Fruit fly (Drosophila melanogaster) whole organism, embryonic: ENCODE measurements around the gene pr.
A peak's percentile ranks its signal among the peaks of the same experiment; 100 is the strongest.

ENCODE experiments used
- Adf1 ChIP-seq: fragments of 200-800 bp; sonication (Bioruptor generic); IDR thresholded peaks from 2 replicates; pipeline ENCODE4 v1.3.6; 2022; ENCODE audit warnings: missing biosample characterization, missing genetic modification characterization
- Bgb ChIP-seq: fragments of 200-800 bp; sonication (Bioruptor generic); IDR thresholded peaks from 2 replicates; pipeline ENCODE4 v1.3.6; 2022; ENCODE audit warnings: missing biosample characterization, missing genetic modification characterization; ENCODE audit not compliant: partially characterized antibody
- CG11093 ChIP-seq: fragments of 200-800 bp; sonication (Bioruptor generic); IDR thresholded peaks from 3 replicates; pipeline ENCODE4 v1.3.6; 2022; ENCODE audit warnings: missing biosample characterization, missing genetic modification characterization
- CG11456 ChIP-seq: fragments of 200-800 bp; sonication (Bioruptor generic); IDR thresholded peaks from 3 replicates; pipeline ENCODE4 v1.3.6; 2022; ENCODE audit warnings: missing biosample characterization, missing genetic modification characterization
- CG12659 ChIP-seq: fragments of 200-800 bp; sonication (Bioruptor generic); optimal IDR thresholded peaks from 3 replicates; lab custom pipeline; 2017; ENCODE audit warnings: mild to moderate bottlenecking, missing biosample characterization, missing genetic modification reagents, missing genetic modification characterization
- CG13123 ChIP-seq: fragments of 200-800 bp; sonication (Bioruptor generic); optimal IDR thresholded peaks from 2 replicates; lab custom pipeline; 2016; ENCODE audit warnings: missing biosample characterization, missing genetic modification characterization
- CG15269 ChIP-seq: fragments of 200-800 bp; sonication (Bioruptor generic); optimal IDR thresholded peaks from 2 replicates; lab custom pipeline; 2018; ENCODE audit warnings: missing biosample characterization, mild to moderate bottlenecking, missing genetic modification characterization, moderate library complexity
- CG16813 ChIP-seq: fragments of 200-800 bp; sonication (Bioruptor generic); IDR thresholded peaks from 3 replicates; pipeline ENCODE4 v1.3.6; 2022; ENCODE audit warnings: missing biosample characterization, missing genetic modification characterization; ENCODE audit not compliant: partially characterized antibody
- CG17385 ChIP-seq: fragments of 200-800 bp; sonication (Bioruptor generic); optimal IDR thresholded peaks from 3 replicates; lab custom pipeline; 2018; ENCODE audit warnings: missing biosample characterization, mild to moderate bottlenecking, missing genetic modification characterization
- CG17568 ChIP-seq: fragments of 200-800 bp; sonication (Bioruptor generic); optimal IDR thresholded peaks from 2 replicates; lab custom pipeline; 2018; ENCODE audit warnings: missing biosample characterization, mild to moderate bottlenecking, missing genetic modification characterization, moderate library complexity
- CG18262 ChIP-seq: fragments of 200-800 bp; optimal IDR thresholded peaks from 3 replicates; lab custom pipeline; 2019; ENCODE audit warnings: missing biosample characterization, mild to moderate bottlenecking, missing genetic modification characterization, moderate library complexity
- CG18619 ChIP-seq: fragments of 200-800 bp; sonication (Bioruptor generic); optimal IDR thresholded peaks from 3 replicates; lab custom pipeline; 2017; ENCODE audit warnings: missing biosample characterization, mild to moderate bottlenecking, missing genetic modification characterization
- CG2116 ChIP-seq: fragments of 200-800 bp; sonication (Bioruptor generic); optimal IDR thresholded peaks from 3 replicates; lab custom pipeline; 2018; ENCODE audit warnings: missing biosample characterization, mild to moderate bottlenecking, missing genetic modification characterization
- CG3407 ChIP-seq: fragments of 200-800 bp; sonication (Bioruptor generic); optimal IDR thresholded peaks from 2 replicates; lab custom pipeline; 2018; ENCODE audit warnings: missing biosample characterization, mild to moderate bottlenecking, missing genetic modification characterization
- CG34224 ChIP-seq: fragments of 200-800 bp; sonication (Bioruptor generic); IDR thresholded peaks from 3 replicates; pipeline ENCODE4 v1.3.6; 2022; ENCODE audit warnings: missing biosample characterization, missing genetic modification characterization; ENCODE audit not compliant: partially characterized antibody
- CG3847 ChIP-seq: fragments of 200-800 bp; sonication (Bioruptor generic); IDR thresholded peaks from 2 replicates; pipeline ENCODE4 v1.3.6; 2022; ENCODE audit warnings: missing biosample characterization, missing genetic modification characterization
- CG4404 ChIP-seq: fragments of 200-800 bp; sonication (Bioruptor generic); IDR thresholded peaks from 2 replicates; pipeline ENCODE4 v1.3.6; 2022; ENCODE audit warnings: missing biosample characterization, missing genetic modification characterization
- CG5953 ChIP-seq: fragments of 200-800 bp; sonication (Bioruptor generic); IDR thresholded peaks from 2 replicates; pipeline ENCODE4 v1.3.6; 2022; ENCODE audit warnings: missing biosample characterization, missing genetic modification characterization
- CG6272 ChIP-seq: fragments of 200-800 bp; sonication (Bioruptor generic); IDR thresholded peaks from 2 replicates; pipeline ENCODE4 v1.3.6; 2022; ENCODE audit warnings: missing biosample characterization, missing genetic modification characterization
- CG8359 ChIP-seq: fragments of 200-800 bp; sonication (Bioruptor generic); optimal IDR thresholded peaks from 2 replicates; lab custom pipeline; 2017; ENCODE audit warnings: missing biosample characterization, mild to moderate bottlenecking, missing genetic modification characterization, borderline replicate concordance
- CG8478 ChIP-seq: fragments of >200 bp; optimal IDR thresholded peaks from 2 replicates; lab custom pipeline; 2018
- D19A ChIP-seq: fragments of 200-800 bp; optimal IDR thresholded peaks from 3 replicates; lab custom pipeline; 2019; ENCODE audit warnings: missing biosample characterization, mild to moderate bottlenecking, missing genetic modification characterization, moderate library complexity
- Deaf1 ChIP-seq: fragments of 200-800 bp; optimal IDR thresholded peaks from 3 replicates; lab custom pipeline; 2019; ENCODE audit warnings: missing biosample characterization, mild to moderate bottlenecking, missing genetic modification characterization, moderate library complexity
- Dp ChIP-seq: fragments of 200-800 bp; sonication (Bioruptor generic); optimal IDR thresholded peaks from 2 replicates; lab custom pipeline; 2018; ENCODE audit warnings: missing biosample characterization, mild to moderate bottlenecking, missing genetic modification characterization, moderate library complexity
- Fer2 ChIP-seq: fragments of 200-800 bp; sonication (Bioruptor generic); optimal IDR thresholded peaks from 2 replicates; lab custom pipeline; 2018; ENCODE audit warnings: missing biosample characterization, mild to moderate bottlenecking, missing genetic modification characterization, moderate library complexity
- GATAe ChIP-seq: fragments of 200-800 bp; sonication (Bioruptor generic); conservative IDR thresholded peaks from 2 replicates; pipeline ENCODE4 v1.3.6; 2022; ENCODE audit warnings: missing biosample characterization, missing genetic modification characterization
- HLH4C ChIP-seq: fragments of 200-800 bp; sonication (Bioruptor generic); IDR thresholded peaks from 3 replicates; pipeline ENCODE4 v1.3.6; 2022; ENCODE audit warnings: missing biosample characterization, missing genetic modification characterization; ENCODE audit not compliant: partially characterized antibody
- Nf-YC ChIP-seq: fragments of 200-800 bp; optimal IDR thresholded peaks from 3 replicates; lab custom pipeline; 2019; ENCODE audit warnings: missing biosample characterization, mild to moderate bottlenecking, missing genetic modification characterization, moderate library complexity
- PHDP ChIP-seq: fragments of 200-800 bp; sonication (Bioruptor generic); optimal IDR thresholded peaks from 3 replicates; lab custom pipeline; 2018; ENCODE audit warnings: missing biosample characterization, mild to moderate bottlenecking, missing genetic modification characterization, moderate library complexity
- Six4 ChIP-seq: fragments of 200-800 bp; sonication (Bioruptor generic); optimal IDR thresholded peaks from 2 replicates; lab custom pipeline; 2016; ENCODE audit warnings: missing biosample characterization, missing genetic modification characterization
- Taf1 ChIP-seq: fragments of 200-800 bp; sonication (Bioruptor generic); IDR thresholded peaks from 2 replicates; pipeline ENCODE4 v1.3.6; 2022; ENCODE audit warnings: missing biosample characterization, missing genetic modification characterization
- ase ChIP-seq: fragments of 200-800 bp; sonication (Bioruptor generic); IDR thresholded peaks from 3 replicates; pipeline ENCODE4 v1.3.6; 2022; ENCODE audit warnings: missing biosample characterization, missing genetic modification characterization
- az2 ChIP-seq: fragments of 200-800 bp; sonication (Bioruptor generic); optimal IDR thresholded peaks from 3 replicates; lab custom pipeline; 2016; ENCODE audit warnings: missing biosample characterization, missing genetic modification characterization
- cas ChIP-seq: fragments of 200-800 bp; sonication (Bioruptor generic); IDR thresholded peaks from 2 replicates; pipeline ENCODE4 v1.3.6; 2022; ENCODE audit warnings: missing biosample characterization, missing genetic modification characterization
- corto ChIP-seq: fragments of 200-800 bp; sonication (Bioruptor generic); optimal IDR thresholded peaks from 2 replicates; lab custom pipeline; 2016; ENCODE audit warnings: missing biosample characterization, mild to moderate bottlenecking, missing genetic modification characterization, moderate library complexity
- disco-r ChIP-seq: fragments of 200-800 bp; sonication (Bioruptor generic); optimal IDR thresholded peaks from 2 replicates; lab custom pipeline; 2016; ENCODE audit warnings: missing biosample characterization, missing genetic modification characterization
- fd102C ChIP-seq: fragments of 200-800 bp; sonication (Bioruptor generic); optimal IDR thresholded peaks from 2 replicates; lab custom pipeline; 2018; ENCODE audit warnings: missing biosample characterization, mild to moderate bottlenecking, missing genetic modification characterization, moderate library complexity
- gem ChIP-seq: fragments of 200-800 bp; sonication (Bioruptor generic); optimal IDR thresholded peaks from 2 replicates; lab custom pipeline; 2019; ENCODE audit warnings: missing biosample characterization, mild to moderate bottlenecking, missing genetic modification characterization, moderate library complexity
- hth ChIP-seq: fragments of >200 bp; optimal IDR thresholded peaks from 2 replicates; lab custom pipeline; 2017; ENCODE audit warnings: inconsistent platforms
- insv ChIP-seq, 2 experiments: fragments of 200-800 bp; sonication (Bioruptor generic); optimal IDR thresholded peaks; 3 replicates each; lab custom pipeline; 2016 to 2018; ENCODE audit warnings: missing biosample characterization in 2 of 2, missing genetic modification characterization in 2 of 2
- ken ChIP-seq: fragments of 200-800 bp; sonication (Bioruptor generic); IDR thresholded peaks from 3 replicates; pipeline ENCODE4 v1.3.6; 2022; ENCODE audit warnings: missing biosample characterization, missing genetic modification characterization
- klu ChIP-seq: fragments of 200-800 bp; sonication (Bioruptor generic); IDR thresholded peaks from 2 replicates; pipeline ENCODE4 v1.3.6; 2022; ENCODE audit warnings: missing biosample characterization, missing genetic modification characterization
- mam ChIP-seq: fragments of 200-800 bp; sonication (Bioruptor generic); optimal IDR thresholded peaks from 3 replicates; lab custom pipeline; 2016; ENCODE audit warnings: missing biosample characterization, missing genetic modification characterization
- peb ChIP-seq: fragments of 200-800 bp; sonication (Bioruptor generic); IDR thresholded peaks from 2 replicates; pipeline ENCODE4 v1.3.6; 2022; ENCODE audit warnings: missing biosample characterization, missing genetic modification characterization
- psq ChIP-seq: fragments of 200-800 bp; sonication (Bioruptor generic); optimal IDR thresholded peaks from 2 replicates; lab custom pipeline; 2017; ENCODE audit warnings: missing biosample characterization, missing genetic modification characterization
- sim ChIP-seq: fragments of 200-800 bp; sonication (Bioruptor generic); IDR thresholded peaks from 2 replicates; pipeline ENCODE4 v1.3.6; 2022; ENCODE audit warnings: missing biosample characterization, missing genetic modification characterization
- sima ChIP-seq: fragments of 200-800 bp; sonication (Bioruptor generic); optimal IDR thresholded peaks from 2 replicates; lab custom pipeline; 2016; ENCODE audit warnings: missing biosample characterization, missing genetic modification characterization
- slbo ChIP-seq: fragments of 200-800 bp; sonication (Bioruptor generic); IDR thresholded peaks from 2 replicates; pipeline ENCODE4 v1.3.6; 2022; ENCODE audit warnings: missing biosample characterization, missing genetic modification characterization
- tll ChIP-seq, 2 experiments: fragments of 200-800 bp in 1 of 2; fragments of >200 bp in 1 of 2; sonication (Bioruptor generic) in 1 of 2; optimal IDR thresholded peaks; 2 replicates each; lab custom pipeline; 2017 to 2019; ENCODE audit warnings: missing biosample characterization in 2 of 2, missing genetic modification characterization in 2 of 2, mild to moderate bottlenecking in 1 of 2, moderate library complexity in 1 of 2
- trem ChIP-seq: fragments of 200-800 bp; optimal IDR thresholded peaks from 3 replicates; lab custom pipeline; 2019; ENCODE audit warnings: missing biosample characterization, mild to moderate bottlenecking, missing genetic modification characterization, moderate library complexity
- wor ChIP-seq: fragments of 200-800 bp; sonication (Bioruptor generic); IDR thresholded peaks from 2 replicates; pipeline ENCODE4 v1.3.6; 2022; ENCODE audit warnings: missing biosample characterization, missing genetic modification characterization

pr gene

dm6 chr2L:20097105-20097631 lies 21.9 kb upstream of the pr start, which contains the start of the genes mRpS18B and Kua (continued):
- TF ChIP-seq CG34224 (GFP tag; lab: Robert Waterston, UW) (peak; percentile 64), CG17568 (GFP tag; lab: Kevin White, UChicago) (no peak), ken (GFP tag; lab: Robert Waterston, UW) (peak; percentile 71), Taf1 (GFP tag; lab: Robert Waterston, UW) (no peak), insv (GFP tag; optimal IDR thresholded peaks at IDR 0.05; lab: Kevin White, UChicago) (no peak), sim (GFP tag; lab: Robert Waterston, UW) (no peak), peb (GFP tag; lab: Robert Waterston, UW) (0 out of 2 replicates have a peak, but pooled peaks have one; percentile 19), corto (GFP tag; lab: Kevin White, UChicago) (no peak), gem (tag; lab: Kevin White, UChicago) (peak; percentile 78), CG16813 (GFP tag; lab: Robert Waterston, UW) (peak; percentile 65), CG6272 (peak; percentile 43; the same call in 1 of the 2 replicates), CG8359 (GFP tag; lab: Kevin White, UChicago) (no peak), CG12659 (GFP tag; lab: Kevin White, UChicago) (peak; percentile 67), CG11093 (GFP tag; lab: Robert Waterston, UW) (no peak), D19A (tag; lab: Kevin White, UChicago) (peak; percentile 33), CG18619 (GFP tag; lab: Kevin White, UChicago) (peak; percentile 34), sima (GFP tag; lab: Kevin White, UChicago) (no peak), CG4404 (GFP tag; lab: Robert Waterston, UW) (peak; percentile 36; the same call in 1 of the 2 replicates), Six4 (GFP tag; lab: Kevin White, UChicago) (peak; percentile 50), HLH4C (GFP tag; lab: Robert Waterston, UW) (no peak; the same call in 2 of the 3 replicates), CG18262 (tag; lab: Kevin White, UChicago) (peak; percentile 60), wor (GFP tag; lab: Robert Waterston, UW) (no peak), cas (GFP tag; lab: Robert Waterston, UW) (no peak), Bgb (GFP tag; lab: Robert Waterston, UW) (peak; percentile 70), CG3407 (GFP tag; lab: Kevin White, UChicago) (peak; percentile 7), GATAe (no peak), CG8478 (lab: Kevin White, UChicago) (no peak), slbo (GFP tag; lab: Robert Waterston, UW) (peak; percentile 84), CG2116 (GFP tag; lab: Kevin White, UChicago) (peak; percentile 48), CG17385 (GFP tag; lab: Kevin White, UChicago) (peak; percentile 38), tll (GFP tag; optimal IDR thresholded peaks at IDR 0.05; lab: Kevin White, UChicago) (no peak), Fer2 (tag; lab: Kevin White, UChicago) (peak; percentile 51), Deaf1 (tag; lab: Kevin White, UChicago) (no peak), CG5953 (GFP tag; lab: Robert Waterston, UW) (no peak), fd102C (no peak), trem (tag; lab: Kevin White, UChicago) (peak; percentile 54), Dp (GFP tag; lab: Kevin White, UChicago) (peak; percentile 2), Nf-YC (tag; lab: Kevin White, UChicago) (peak; percentile 59), CG15269 (tag; lab: Kevin White, UChicago) (peak; percentile 64), CG3847 (GFP tag; lab: Robert Waterston, UW) (peak; percentile 71), disco-r (GFP tag; lab: Kevin White, UChicago) (no peak), CG13123 (GFP tag; lab: Kevin White, UChicago) (no peak), klu (GFP tag; lab: Robert Waterston, UW) (peak; percentile 10; the same call in 1 of the 2 replicates), hth (lab: Kevin White, UChicago) (no peak), az2 (peak; percentile 57), CG11456 (GFP tag; lab: Robert Waterston, UW) (peak; percentile 80), ase (GFP tag; lab: Robert Waterston, UW) (no peak), PHDP (tag; lab: Kevin White, UChicago) (peak; percentile 64), mam (peak; percentile 26), psq (GFP tag; lab: Kevin White, UChicago) (no peak), Adf1 (GFP tag; lab: Robert Waterston, UW) (peak; percentile 12; the same call in 1 of the 2 replicates)
